Worm (Caenorhabditis elegans) whole organism, L4 larva: Measurements from ENCODE around the gene K11H12.1.

Source experiments
- D1046.2 ChIP-seq: fragments of 200-800 bp; sonication (Bioruptor generic); IDR thresholded peaks from 2 replicates; pipeline ENCODE4 v1.3.6; 2022; ENCODE audit warnings: missing genetic modification characterization, missing compliant biosample characterization
- F26F4.8 ChIP-seq: fragments of 200-800 bp; sonication (Bioruptor generic); conservative IDR thresholded peaks from 2 replicates; pipeline ENCODE4 v1.3.6; 2022; ENCODE audit warnings: missing genetic modification characterization, missing compliant biosample characterization
- T20F7.1 ChIP-seq: fragments of 200-800 bp; sonication (Bioruptor generic); optimal IDR thresholded peaks from 2 replicates; lab custom pipeline; 2018; ENCODE audit warnings: mild to moderate bottlenecking, missing genetic modification characterization, missing compliant biosample characterization
- T26A8.4 ChIP-seq: fragments of 200-800 bp; sonication (Bioruptor generic); IDR thresholded peaks from 2 replicates; pipeline ENCODE4 v1.3.6; 2022; ENCODE audit warnings: missing genetic modification characterization, missing compliant biosample characterization
- Y75B8A.6 ChIP-seq: fragments of 200-800 bp; sonication (Bioruptor generic); IDR thresholded peaks from 2 replicates; pipeline ENCODE4 v1.3.6; 2022; ENCODE audit warnings: missing genetic modification reagents, missing genetic modification characterization, missing compliant biosample characterization
- ZK337.2 ChIP-seq: fragments of 200-800 bp; sonication (Bioruptor generic); IDR thresholded peaks from 2 replicates; pipeline ENCODE4 v1.3.6; 2022; ENCODE audit warnings: missing genetic modification reagents, missing genetic modification characterization, missing compliant biosample characterization
- ama-1 ChIP-seq: fragments of 150-350 bp; optimal IDR thresholded peaks from 2 replicates; lab custom pipeline; 2014; ENCODE audit warnings: inconsistent platforms, mixed read lengths
- arid-1 ChIP-seq: fragments of 200-800 bp; sonication (Bioruptor generic); conservative IDR thresholded peaks from 2 replicates; pipeline ENCODE4 v1.3.6; 2022; ENCODE audit warnings: missing genetic modification reagents, missing genetic modification characterization, missing compliant biosample characterization
- ceh-20 ChIP-seq: fragments of 200-800 bp; sonication (Bioruptor generic); IDR thresholded peaks from 2 replicates; pipeline ENCODE4 v1.3.6; 2022; ENCODE audit warnings: missing genetic modification reagents, missing genetic modification characterization, missing compliant biosample characterization
- ceh-44 ChIP-seq: fragments of 200-800 bp; sonication (Bioruptor generic); IDR thresholded peaks from 2 replicates; pipeline ENCODE4 v1.3.6; 2022; ENCODE audit warnings: missing genetic modification reagents, missing genetic modification characterization, missing compliant biosample characterization
- ceh-62 ChIP-seq: sonication (generic microtip); optimal IDR thresholded peaks from 2 replicates; lab custom pipeline; 2017; ENCODE audit warnings: missing biosample characterization, missing genetic modification characterization
- ctbp-1 ChIP-seq: fragments of 200-800 bp; sonication (Bioruptor generic); IDR thresholded peaks from 2 replicates; pipeline ENCODE4 v1.3.6; 2022; ENCODE audit warnings: missing genetic modification reagents, missing genetic modification characterization, missing compliant biosample characterization
- daf-12 ChIP-seq: fragments of 150-350 bp; optimal IDR thresholded peaks from 2 replicates; lab custom pipeline; 2014; ENCODE audit warnings: missing biosample characterization, missing genetic modification reagents, missing genetic modification characterization
- daf-16 ChIP-seq, 3 experiments: sonication (generic microtip); optimal IDR thresholded peaks; 2 replicates each; lab custom pipeline; 2016 to 2017; ENCODE audit warnings: missing genetic modification characterization in 3 of 3, missing genetic modification reagents in 3 of 3, mild to moderate bottlenecking in 2 of 3, missing compliant biosample characterization in 2 of 3, missing biosample characterization in 1 of 3, moderate library complexity in 1 of 3
- dmd-6 ChIP-seq: fragments of 200-800 bp; sonication (Bioruptor generic); IDR thresholded peaks from 2 replicates; pipeline ENCODE4 v1.3.6; 2022; ENCODE audit warnings: missing genetic modification reagents, missing genetic modification characterization, missing compliant biosample characterization
- dmd-8 ChIP-seq: fragments of 200-800 bp; sonication (Bioruptor generic); IDR thresholded peaks from 2 replicates; pipeline ENCODE4 v1.3.6; 2022; ENCODE audit warnings: missing genetic modification characterization, missing compliant biosample characterization
- dpl-1 ChIP-seq: fragments of 150-350 bp; optimal IDR thresholded peaks from 2 replicates; lab custom pipeline; 2014; ENCODE audit warnings: missing biosample characterization, missing genetic modification reagents, missing genetic modification characterization
- gei-8 ChIP-seq: fragments of 200-800 bp; sonication (Bioruptor generic); optimal IDR thresholded peaks from 2 replicates; lab custom pipeline; 2018; ENCODE audit warnings: mild to moderate bottlenecking, missing genetic modification characterization, missing compliant biosample characterization
- hmg-1.1 ChIP-seq: fragments of 200-800 bp; sonication (Bioruptor generic); IDR thresholded peaks from 2 replicates; pipeline ENCODE4 v1.3.6; 2022; ENCODE audit warnings: missing genetic modification reagents, missing genetic modification characterization, missing compliant biosample characterization
- lsy-2 ChIP-seq, 2 experiments: fragments of 150-350 bp in 1 of 2; sonication (generic microtip) in 1 of 2; optimal IDR thresholded peaks; 2 replicates each; lab custom pipeline; 2014 to 2017; ENCODE audit warnings: missing biosample characterization in 2 of 2, missing genetic modification characterization in 2 of 2
- madf-5 ChIP-seq, 2 experiments: fragments of 200-800 bp; sonication (Bioruptor generic); IDR thresholded peaks; 2 replicates each; pipeline ENCODE4 v1.3.6; 2022; ENCODE audit warnings: missing compliant biosample characterization in 2 of 2, missing genetic modification characterization in 2 of 2
- madf-9 ChIP-seq: fragments of 200-800 bp; sonication (Bioruptor generic); conservative IDR thresholded peaks from 2 replicates; pipeline ENCODE4 v1.3.6; 2022; ENCODE audit warnings: missing genetic modification reagents, missing genetic modification characterization, missing compliant biosample characterization
- mep-1 ChIP-seq: fragments of 150-350 bp; sonication (generic microtip); optimal IDR thresholded peaks from 3 replicates; lab custom pipeline; 2014; ENCODE audit warnings: missing biosample characterization, missing genetic modification characterization
- nhr-102 ChIP-seq: sonication (generic microtip); optimal IDR thresholded peaks from 2 replicates; lab custom pipeline; 2016; ENCODE audit warnings: mild to moderate bottlenecking, missing genetic modification characterization, moderate library complexity, missing compliant biosample characterization
- nhr-111 ChIP-seq: fragments of 200-800 bp; sonication (Bioruptor generic); optimal IDR thresholded peaks from 2 replicates; lab custom pipeline; 2018; ENCODE audit warnings: mild to moderate bottlenecking, missing genetic modification characterization, missing compliant biosample characterization
- nhr-25 ChIP-seq: sonication (generic microtip); optimal IDR thresholded peaks from 2 replicates; lab custom pipeline; 2017; ENCODE audit warnings: missing genetic modification characterization, mild to moderate bottlenecking, missing compliant biosample characterization, antibody characterized with exemption, moderate library complexity, borderline replicate concordance; ENCODE audit not compliant: insufficient read depth
- nhr-28 ChIP-seq: fragments of 150-350 bp; optimal IDR thresholded peaks from 2 replicates; lab custom pipeline; 2014; ENCODE audit warnings: missing biosample characterization, missing genetic modification characterization
- nhr-77 ChIP-seq: fragments of 150-350 bp; optimal IDR thresholded peaks from 2 replicates; lab custom pipeline; 2014; ENCODE audit warnings: missing biosample characterization, missing genetic modification characterization
- php-3 ChIP-seq: fragments of 200-800 bp; sonication (Bioruptor generic); IDR thresholded peaks from 2 replicates; pipeline ENCODE4 v1.3.6; 2022; ENCODE audit warnings: missing genetic modification reagents, missing genetic modification characterization, missing compliant biosample characterization
- set-16 ChIP-seq: fragments of 200-800 bp; sonication (Bioruptor generic); IDR thresholded peaks from 2 replicates; pipeline ENCODE4 v1.3.6; 2022; ENCODE audit warnings: missing genetic modification reagents, missing genetic modification characterization, missing compliant biosample characterization
- skn-1 ChIP-seq: fragments of 150-350 bp; optimal IDR thresholded peaks from 2 replicates; lab custom pipeline; 2014; ENCODE audit warnings: missing biosample characterization, missing genetic modification characterization
- snpc-1.2 ChIP-seq: fragments of 200-800 bp; sonication (Bioruptor generic); IDR thresholded peaks from 2 replicates; pipeline ENCODE4 v1.3.6; 2022; ENCODE audit warnings: missing genetic modification reagents, missing genetic modification characterization, missing compliant biosample characterization
- spr-3 ChIP-seq: fragments of 200-800 bp; sonication (Bioruptor generic); optimal IDR thresholded peaks from 2 replicates; lab custom pipeline; 2018; ENCODE audit warnings: mild to moderate bottlenecking, missing genetic modification characterization, missing compliant biosample characterization
- tra-1 ChIP-seq: fragments of 200-800 bp; sonication (Bioruptor generic); IDR thresholded peaks from 2 replicates; pipeline ENCODE4 v1.3.6; 2022; ENCODE audit warnings: missing genetic modification reagents, missing genetic modification characterization, missing compliant biosample characterization
- unc-39 ChIP-seq: sonication (generic microtip); optimal IDR thresholded peaks from 2 replicates; lab custom pipeline; 2017; ENCODE audit warnings: missing biosample characterization, missing genetic modification characterization
- unc-62 ChIP-seq, 3 experiments: fragments of 150-350 bp in 1 of 3; sonication (generic microtip); optimal IDR thresholded peaks in 2 of 3; peaks in 1 of 3; 1 replicate in 1 of 3; 2 replicates in 2 of 3; lab custom pipeline; 2014 to 2017; ENCODE audit warnings: missing biosample characterization in 3 of 3, missing genetic modification characterization in 3 of 3, missing genetic modification reagents in 3 of 3, missing genotype in 1 of 3
- vab-7 ChIP-seq: fragments of 200-800 bp; sonication (Bioruptor generic); IDR thresholded peaks from 2 replicates; pipeline ENCODE4 v1.3.6; 2022; ENCODE audit warnings: missing genetic modification reagents, missing genetic modification characterization, missing compliant biosample characterization
- zfp-2 ChIP-seq: sonication (generic microtip); optimal IDR thresholded peaks from 2 replicates; lab custom pipeline; 2016; ENCODE audit warnings: mild to moderate bottlenecking, missing genetic modification characterization, missing compliant biosample characterization
- zfp-3 ChIP-seq: fragments of 200-800 bp; sonication (Bioruptor generic); conservative IDR thresholded peaks from 2 replicates; pipeline ENCODE4 v1.3.6; 2022; ENCODE audit warnings: missing genetic modification reagents, missing genetic modification characterization, missing compliant biosample characterization
- zip-11 ChIP-seq: fragments of 200-800 bp; sonication (Bioruptor generic); IDR thresholded peaks from 2 replicates; pipeline ENCODE4 v1.3.6; 2022; ENCODE audit warnings: missing genetic modification characterization, missing compliant biosample characterization
- ztf-11 ChIP-seq: fragments of 150-350 bp; optimal IDR thresholded peaks from 2 replicates; lab custom pipeline; 2014; ENCODE audit warnings: missing biosample characterization, missing genetic modification characterization

The K11H12.1 gene

ce11 chrIV:670455-670854 lies 17.2 kb upstream of the K11H12.1 start, which contains the start of gene K11H12.11:
TSS of gene K11H12.11 (minus strand) at chrIV:670555.
- no peak for TF ChIP-seq unc-62 (GFP tag; optimal IDR thresholded peaks at IDR 0.05 in 1 of 2; lab: Kevin White, UChicago)
- no peak for TF ChIP-seq unc-62 (tag; optimal IDR thresholded peaks at IDR 0.05; lab: Kevin White, UChicago)
- TF ChIP-seq nhr-111 = no peak
- TF ChIP-seq daf-16 (GFP tag; optimal IDR thresholded peaks at IDR 0.05; lab: Kevin White, UChicago) = no peak
- TF ChIP-seq daf-16 (tag; optimal IDR thresholded peaks at IDR 0.05; lab: Kevin White, UChicago) = peak; percentile 38

ce11 chrIV:666991-667390 lies 13.8 kb upstream of the K11H12.1 start, which contains the start of gene K11H12.6:
TSS of gene K11H12.6 (plus strand) at chrIV:667291.
- TF ChIP-seq zip-11 (GFP tag; lab: Robert Waterston, UW) = no peak
- no peak for TF ChIP-seq daf-12 (tag; lab: Kevin White, UChicago)

- TF ChIP-seq daf-12 (tag; lab: Kevin White, UChicago) (no peak), arid-1 (GFP tag; lab: Robert Waterston, UW) (no peak), unc-62 (GFP tag; optimal IDR thresholded peaks at IDR 0.05 in 1 of 2; lab: Kevin White, UChicago) (no peak), unc-62 (tag; optimal IDR thresholded peaks at IDR 0.05; lab: Kevin White, UChicago) (no peak), snpc-1.2 (GFP tag; lab: Robert Waterston, UW) (no peak), T26A8.4 (GFP tag; lab: Robert Waterston, UW) (no peak), mep-1 (tag; lab: Kevin White, UChicago) (no peak), nhr-111 (no peak), madf-9 (GFP tag; lab: Robert Waterston, UW) (no peak), nhr-77 (no peak), dmd-8 (GFP tag; lab: Robert Waterston, UW) (no peak), nhr-25 (tag; lab: Kevin White, UChicago) (no peak), ama-1 (no peak), ztf-11 (no peak)
Observed at ce11 chrIV:665225-665624, 12.0 kb upstream of the K11H12.1 start, which contains the start of gene K11H12.7. TSS of gene K11H12.7 (plus strand) at chrIV:665525.

ce11 chrIV:664122-664521 lies 10.9 kb upstream of the K11H12.1 start:
- TF ChIP-seq ctbp-1 (GFP tag; lab: Robert Waterston, UW) = no peak
- TF ChIP-seq tra-1 = 0 out of 2 replicates have a peak, but pooled peaks have one; percentile 32
- no peak for TF ChIP-seq ceh-44 (GFP tag; lab: Robert Waterston, UW)
- TF ChIP-seq dmd-6 (GFP tag; lab: Robert Waterston, UW) = no peak
- TF ChIP-seq ZK337.2 (GFP tag; lab: Robert Waterston, UW) = no peak
- TF ChIP-seq ztf-11 = no peak
- no peak for TF ChIP-seq zfp-2 (tag; lab: Kevin White, UChicago)
- TF ChIP-seq vab-7 (GFP tag; lab: Robert Waterston, UW) = no peak
- TF ChIP-seq T20F7.1 (GFP tag; lab: Kevin White, UChicago) = no peak
- peak; percentile 60 for TF ChIP-seq ceh-20 (GFP tag; lab: Robert Waterston, UW)
- peak; percentile 21 for TF ChIP-seq nhr-28 (tag; lab: Kevin White, UChicago)
- TF ChIP-seq Y75B8A.6 (GFP tag; lab: Robert Waterston, UW) = no peak
- no peak for TF ChIP-seq set-16
- TF ChIP-seq unc-39 (tag; lab: Kevin White, UChicago) = no peak
- no peak for TF ChIP-seq skn-1 (tag; lab: Kevin White, UChicago)
- TF ChIP-seq mep-1 (tag; lab: Kevin White, UChicago) = peak; percentile 57
- no peak for TF ChIP-seq gei-8
- 0 out of 2 replicates have a peak, but pooled peaks have one; percentile 4 for TF ChIP-seq hmg-1.1 (GFP tag; lab: Robert Waterston, UW)
- no peak for TF ChIP-seq dpl-1 (GFP tag; lab: Kevin White, UChicago)
- peak; percentile 12 for TF ChIP-seq nhr-25 (tag; lab: Kevin White, UChicago)
- no peak for TF ChIP-seq madf-5 (GFP tag; IDR thresholded peaks at IDR 0.05; lab: Robert Waterston, UW)
- no peak for TF ChIP-seq php-3 (GFP tag; lab: Robert Waterston, UW)
- TF ChIP-seq spr-3 (GFP tag; lab: Kevin White, UChicago) = no peak
- peak in 1 of 2 experiments; percentile 69 for TF ChIP-seq unc-62 (GFP tag; optimal IDR thresholded peaks at IDR 0.05 in 1 of 2; lab: Kevin White, UChicago)
- no peak for TF ChIP-seq unc-62 (tag; optimal IDR thresholded peaks at IDR 0.05; lab: Kevin White, UChicago)
- TF ChIP-seq nhr-102 (tag; lab: Kevin White, UChicago) = no peak
- peak in 1 of 2 experiments; percentile 25 for TF ChIP-seq lsy-2 (tag; optimal IDR thresholded peaks at IDR 0.05; lab: Kevin White, UChicago)
- TF ChIP-seq zfp-3 (GFP tag; lab: Robert Waterston, UW) = no peak
- TF ChIP-seq ceh-62 = no peak
- TF ChIP-seq F26F4.8 = no peak
- TF ChIP-seq arid-1 (GFP tag; lab: Robert Waterston, UW) = no peak
- no peak for TF ChIP-seq D1046.2
